Fruit fly (Drosophila melanogaster) whole organism, larva: ENCODE measurements around the gene Pkd2.
A peak's percentile ranks its signal among the peaks of the same experiment; 100 is the strongest.

ENCODE experiments used
- noc ChIP-seq: fragments of 200-800 bp; sonication (Bioruptor generic); optimal IDR thresholded peaks from 3 replicates; lab custom pipeline; 2019; ENCODE audit warnings: missing biosample characterization, mild to moderate bottlenecking, missing genetic modification characterization, moderate library complexity

Pkd2 gene

DNA sequence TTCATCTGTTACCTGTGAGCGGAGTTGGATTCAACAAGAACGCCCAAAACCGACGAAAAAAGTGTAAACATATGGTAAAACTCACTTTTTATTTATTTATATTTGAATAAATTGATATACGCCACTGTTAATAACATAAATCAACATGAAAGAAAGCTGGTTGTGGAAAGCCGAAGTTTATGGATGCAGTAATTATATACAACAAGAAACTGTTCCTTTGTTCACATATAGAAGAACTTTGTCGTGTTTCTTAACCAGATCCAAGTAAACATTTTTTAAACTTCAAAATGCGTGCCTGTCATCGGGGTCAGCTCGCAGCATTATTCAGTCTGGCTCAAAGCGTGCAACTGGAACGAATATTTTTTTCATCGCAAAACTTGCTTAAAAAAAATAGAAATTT lies at the start of gene Pkd2:
Gene Pkd2, plus strand, starts transcription at position 301 of the 400 bp plus-strand sequence.
- no peak for TF ChIP-seq noc (tag; lab: Kevin White, UChicago)

DNA sequence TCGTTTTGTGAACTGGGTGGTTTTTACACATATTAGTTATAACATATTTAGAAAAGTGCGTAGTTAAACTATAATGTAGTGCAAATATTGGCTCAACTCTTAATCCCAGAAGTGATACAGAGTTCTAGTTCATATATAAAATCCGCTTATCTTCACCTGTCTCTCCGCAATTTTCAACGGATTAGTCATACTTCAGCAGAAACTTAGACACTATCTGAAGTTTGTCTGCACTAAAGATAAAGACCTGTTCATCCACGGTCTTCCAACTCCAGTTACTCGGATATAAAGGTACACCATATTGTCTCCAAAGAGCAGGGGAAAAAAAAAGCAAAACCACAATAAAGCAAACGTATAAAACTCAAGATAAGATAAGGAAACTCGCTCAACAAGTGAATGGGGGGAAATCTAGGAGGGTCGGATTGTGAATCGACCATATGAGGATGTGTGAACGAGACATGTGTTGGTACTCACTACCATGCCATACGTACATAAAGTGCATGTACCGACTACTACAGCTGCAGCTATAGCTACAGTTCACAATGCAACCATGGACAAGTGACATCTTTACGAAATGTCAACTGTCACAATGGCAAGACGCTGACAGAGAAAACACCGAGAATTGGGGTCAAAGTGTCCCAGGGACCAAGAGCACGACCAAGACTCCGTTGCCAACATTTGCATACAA lies 49.5 kb upstream of the Pkd2 start:
- TF ChIP-seq noc (tag; lab: Kevin White, UChicago), result no peak

DNA sequence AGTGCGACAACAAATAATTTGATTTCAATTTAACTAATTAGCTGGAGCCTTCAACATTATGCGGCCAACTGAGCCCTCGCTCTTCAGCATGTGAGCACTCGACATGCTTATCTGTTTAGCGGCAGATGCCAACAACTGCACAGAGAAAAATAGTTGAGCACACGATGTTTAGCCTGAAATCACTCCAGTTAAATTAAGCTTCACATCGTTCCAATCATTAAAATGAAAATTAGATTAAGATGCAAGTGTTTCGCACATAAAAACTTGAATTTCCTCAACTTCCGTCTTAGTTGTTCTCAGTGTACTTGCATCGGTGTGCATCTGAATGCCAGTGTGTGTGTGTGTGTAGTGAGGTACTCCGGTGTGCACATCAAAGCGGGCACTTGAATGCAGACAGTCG lies 47.2 kb upstream of the Pkd2 start:
- TF ChIP-seq noc (tag; lab: Kevin White, UChicago), result no peak

DNA sequence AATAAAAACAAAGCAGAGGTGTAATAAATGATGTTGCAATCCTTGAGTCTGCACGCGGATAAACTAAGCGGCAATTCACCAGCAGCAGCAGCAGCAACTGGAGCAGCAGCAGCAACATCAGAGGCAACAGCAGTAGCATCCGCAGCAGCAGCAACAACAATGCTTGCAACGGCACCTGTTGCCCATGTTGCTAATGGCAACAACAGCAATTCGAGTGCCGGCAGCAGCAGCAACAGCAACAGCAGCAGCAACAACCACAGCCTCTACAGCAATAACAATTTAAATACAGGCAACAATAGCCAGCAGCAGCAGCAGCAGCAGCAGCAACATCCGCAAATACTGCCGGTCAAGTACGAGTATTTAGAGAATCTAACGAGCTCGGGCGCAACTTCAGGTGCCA lies 46.1 kb upstream of the Pkd2 start:
- no peak for TF ChIP-seq noc (tag; lab: Kevin White, UChicago)

DNA sequence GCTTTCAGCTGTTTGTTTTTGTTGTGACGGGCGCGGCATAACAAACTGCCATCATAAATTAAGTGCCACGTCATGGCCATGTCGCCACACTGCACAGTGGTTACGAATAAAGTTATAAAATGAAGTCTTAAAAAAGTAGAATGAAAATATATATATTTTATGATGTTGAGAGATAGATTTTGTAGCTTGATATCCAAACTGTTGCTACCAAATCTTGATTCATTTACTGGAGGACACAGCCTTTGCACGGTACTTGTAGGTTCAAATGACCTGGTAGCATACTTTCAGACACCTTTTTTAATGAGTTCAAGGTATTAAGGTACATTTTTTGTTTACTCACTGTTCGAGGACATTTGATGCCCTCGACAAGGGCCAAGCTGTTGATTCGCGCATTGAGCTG lies 44.1 kb upstream of the Pkd2 start:
- TF ChIP-seq noc (tag; lab: Kevin White, UChicago), result no peak

DNA sequence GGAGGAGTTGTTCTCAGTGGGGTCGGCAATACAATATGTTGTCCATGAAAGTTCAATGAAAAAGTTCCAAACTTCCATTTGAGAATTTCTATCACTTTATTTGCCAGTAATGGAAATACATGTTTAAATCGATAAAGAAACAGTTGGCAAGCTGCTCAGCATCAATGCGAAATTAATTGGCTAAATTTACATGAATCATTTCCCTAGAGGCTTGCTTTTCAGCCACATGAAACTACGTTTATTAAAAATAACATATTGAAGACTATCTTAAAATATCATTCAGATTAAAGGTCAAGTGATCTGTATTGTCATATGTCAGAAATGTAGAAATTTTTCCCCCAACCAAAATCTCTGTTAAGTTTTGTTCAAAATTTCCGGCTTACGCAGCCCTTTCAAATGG lies 41.9 kb upstream of the Pkd2 start, which contains the start of gene CG17010:
Gene CG17010, plus strand, starts transcription at position 301 of the 400 bp plus-strand sequence.
- no peak for TF ChIP-seq noc (tag; lab: Kevin White, UChicago)

DNA sequence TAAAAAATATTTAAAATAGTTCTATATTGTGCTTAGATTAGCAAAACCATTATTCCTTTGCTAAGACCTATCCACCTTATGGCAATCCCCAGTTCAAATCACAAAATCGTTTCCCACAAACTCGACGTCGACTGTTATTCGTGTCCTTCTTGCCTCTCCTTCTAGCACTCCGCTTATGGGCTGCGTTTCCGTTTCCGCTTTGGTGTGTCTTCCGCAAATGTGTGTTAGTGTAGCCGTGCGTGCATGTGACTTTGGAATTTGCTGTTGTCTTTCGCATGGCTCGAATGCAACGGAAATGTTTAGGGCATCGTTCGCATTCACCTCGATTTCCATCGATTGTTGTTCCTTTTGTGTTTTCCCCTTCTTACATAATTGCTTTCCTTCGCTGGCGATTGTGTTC lies 34.9 kb upstream of the Pkd2 start:
- no peak for TF ChIP-seq noc (tag; lab: Kevin White, UChicago)

DNA sequence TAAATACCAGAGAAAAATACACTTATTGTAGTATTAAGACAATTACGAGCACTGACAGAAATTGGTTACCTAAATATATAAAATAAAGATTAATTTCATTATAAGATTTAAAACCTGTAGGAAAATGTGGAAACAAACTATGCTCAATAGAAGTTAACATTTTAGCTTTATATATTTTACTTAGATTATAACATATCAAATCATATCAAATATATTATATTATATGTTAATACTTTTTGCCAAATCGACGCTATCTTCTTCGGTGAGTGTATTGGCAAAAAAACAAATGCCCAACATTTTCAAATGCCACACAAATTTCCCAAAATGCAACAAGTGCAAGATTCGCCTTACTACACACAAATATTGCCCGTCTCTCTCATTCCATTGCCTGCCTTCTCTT lies 34.0 kb upstream of the Pkd2 start:
- no peak for TF ChIP-seq noc (tag; lab: Kevin White, UChicago)

DNA sequence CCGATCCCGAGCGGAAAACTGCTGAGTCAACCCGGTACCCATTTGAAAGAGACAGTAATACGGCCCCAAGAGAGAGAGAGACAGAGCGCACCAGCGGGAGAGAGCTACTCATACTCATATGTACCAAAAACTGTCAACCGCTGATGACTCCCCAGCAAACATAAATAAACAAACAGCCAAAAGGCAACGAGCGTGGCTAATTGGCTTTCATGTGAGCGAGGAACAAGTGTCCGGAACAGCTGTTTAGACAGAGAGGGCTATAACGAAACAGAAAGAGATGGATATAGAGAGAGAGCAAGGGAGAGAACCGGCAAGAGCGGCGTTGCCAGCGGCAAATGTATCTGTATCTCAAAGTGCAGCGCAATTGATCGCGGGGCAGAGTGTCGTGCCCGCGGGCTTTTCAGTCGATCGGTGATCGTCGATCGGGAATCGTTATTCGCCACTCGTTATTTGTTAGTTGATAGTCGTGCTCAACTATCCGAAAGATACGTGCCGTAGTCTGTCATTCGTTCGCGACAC lies 32.1 kb upstream of the Pkd2 start:
- TF ChIP-seq noc (tag; lab: Kevin White, UChicago), result peak; percentile 30

DNA sequence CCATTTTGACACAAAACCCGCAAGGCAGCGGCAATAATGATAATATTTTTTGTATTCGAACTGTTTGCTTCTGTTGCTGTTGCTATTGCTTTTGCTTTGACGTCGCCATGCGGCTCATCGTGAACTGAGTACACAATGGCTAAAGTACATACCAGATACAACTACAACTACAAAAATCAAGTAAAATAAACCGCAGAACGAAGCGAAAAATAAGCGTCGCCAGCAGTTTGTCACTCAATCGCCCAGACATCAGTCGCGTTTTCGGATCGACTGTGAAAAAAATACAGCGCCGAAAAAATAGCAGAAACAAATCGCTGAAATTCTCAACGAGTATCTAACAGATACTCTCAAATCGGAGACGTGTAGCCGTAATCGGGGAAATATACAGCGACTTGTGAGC lies 28.5 kb upstream of the Pkd2 start:
- TF ChIP-seq noc (tag; lab: Kevin White, UChicago), result no peak

DNA sequence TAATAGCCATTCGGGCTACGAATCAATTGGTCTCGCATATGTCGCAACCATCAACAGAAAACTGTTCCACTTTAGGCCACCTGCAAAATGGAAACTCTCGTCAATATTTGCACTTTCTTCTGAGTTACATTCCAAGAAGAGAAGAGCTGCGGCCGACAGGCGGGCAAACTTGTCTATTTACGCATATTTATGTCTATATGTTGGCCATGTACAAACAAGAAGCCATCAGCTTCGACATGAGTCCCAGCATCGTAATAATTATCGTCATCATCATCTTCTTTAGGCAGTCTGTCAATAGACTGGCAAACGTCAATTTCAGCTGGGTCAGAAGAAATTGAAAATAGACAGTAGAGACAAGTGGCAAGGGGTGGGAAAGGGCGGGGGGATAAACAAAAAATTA lies 26.3 kb upstream of the Pkd2 start:
- no peak for TF ChIP-seq noc (tag; lab: Kevin White, UChicago)

DNA sequence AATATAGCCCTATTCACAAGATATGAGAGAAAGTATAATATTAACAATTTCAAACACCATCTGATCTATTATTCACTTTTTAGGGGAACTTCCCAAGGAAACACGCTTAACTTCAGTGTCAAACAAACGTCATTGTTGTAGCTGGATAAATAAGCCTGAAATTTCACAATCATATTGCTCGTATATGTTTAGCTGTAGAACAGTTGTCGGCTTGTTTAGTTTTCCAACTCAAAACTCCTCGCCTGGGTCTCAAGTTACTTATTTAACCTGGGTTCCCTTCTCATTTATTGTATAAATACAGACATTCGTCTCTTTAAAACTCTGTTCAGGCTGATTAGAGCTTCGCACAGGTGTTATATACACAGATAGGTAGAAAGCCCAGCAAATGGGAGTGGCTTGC lies 25.6 kb upstream of the Pkd2 start:
- peak; percentile 15 for TF ChIP-seq noc (tag; lab: Kevin White, UChicago)

DNA sequence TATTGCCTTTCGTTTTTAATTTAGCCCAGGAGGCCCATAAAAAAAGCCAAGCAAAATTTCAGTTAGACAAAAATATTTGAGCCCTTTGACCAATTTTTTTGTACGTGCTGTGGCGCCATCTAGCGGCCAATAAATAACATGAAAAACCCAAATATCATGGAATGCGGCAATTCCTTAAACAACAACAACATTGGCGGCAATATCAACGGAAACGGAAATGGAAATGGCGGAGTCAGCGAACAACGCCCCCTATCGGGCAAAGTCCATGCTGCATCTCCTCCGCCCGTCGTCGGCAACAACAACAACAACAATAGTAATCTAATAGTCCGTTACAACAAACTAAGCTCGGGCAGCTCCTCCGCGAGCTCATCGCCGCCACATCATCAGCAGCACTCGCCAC lies 24.5 kb upstream of the Pkd2 start:
- no peak for TF ChIP-seq noc (tag; lab: Kevin White, UChicago)

DNA sequence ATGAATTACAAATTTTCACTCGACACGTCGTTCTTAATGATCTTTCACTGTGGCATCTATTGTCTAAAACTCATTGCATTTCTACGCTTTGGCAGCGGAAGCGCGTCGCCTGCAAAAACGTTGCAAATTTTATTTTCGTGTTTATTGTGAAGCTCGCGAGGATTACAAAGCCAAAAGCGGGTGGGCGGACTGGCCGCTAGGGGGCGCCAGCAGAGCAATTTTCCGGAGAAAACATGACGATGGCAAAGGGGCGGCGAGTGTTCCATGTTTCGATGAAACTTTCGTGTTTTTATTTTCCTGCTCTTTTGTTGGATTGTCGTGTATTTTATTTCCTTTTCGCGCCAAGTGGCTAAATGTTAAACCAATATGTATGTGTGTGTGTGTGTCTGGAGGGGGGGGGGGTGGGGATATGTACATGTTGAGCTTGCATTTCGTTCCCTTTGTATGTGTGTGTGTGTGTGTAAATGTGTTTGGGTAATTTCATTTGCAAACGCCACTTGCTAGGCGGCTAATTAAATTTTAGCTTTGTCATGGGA lies 23.5 kb upstream of the Pkd2 start:
- no peak for TF ChIP-seq noc (tag; lab: Kevin White, UChicago)

DNA sequence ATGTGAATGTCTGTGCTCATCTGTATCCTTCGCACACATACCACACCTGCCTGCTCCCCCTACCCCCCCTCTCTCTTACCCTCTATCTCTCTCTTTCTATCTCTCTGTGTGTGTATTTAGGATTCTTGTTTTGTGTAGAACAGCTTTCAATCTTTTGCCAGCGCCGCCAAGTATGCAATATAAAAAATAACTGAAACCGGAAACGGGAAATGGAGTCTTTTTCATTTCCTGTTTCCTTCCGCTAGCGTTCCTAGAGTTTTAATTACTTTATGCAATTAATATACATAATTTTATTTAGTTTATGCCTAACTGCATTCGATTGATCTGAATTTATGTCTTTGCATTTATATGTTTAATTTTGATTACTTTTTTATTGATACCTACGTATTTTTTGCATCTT lies 5.7 kb upstream of the Pkd2 start:
- TF ChIP-seq noc (tag; lab: Kevin White, UChicago), result no peak

DNA sequence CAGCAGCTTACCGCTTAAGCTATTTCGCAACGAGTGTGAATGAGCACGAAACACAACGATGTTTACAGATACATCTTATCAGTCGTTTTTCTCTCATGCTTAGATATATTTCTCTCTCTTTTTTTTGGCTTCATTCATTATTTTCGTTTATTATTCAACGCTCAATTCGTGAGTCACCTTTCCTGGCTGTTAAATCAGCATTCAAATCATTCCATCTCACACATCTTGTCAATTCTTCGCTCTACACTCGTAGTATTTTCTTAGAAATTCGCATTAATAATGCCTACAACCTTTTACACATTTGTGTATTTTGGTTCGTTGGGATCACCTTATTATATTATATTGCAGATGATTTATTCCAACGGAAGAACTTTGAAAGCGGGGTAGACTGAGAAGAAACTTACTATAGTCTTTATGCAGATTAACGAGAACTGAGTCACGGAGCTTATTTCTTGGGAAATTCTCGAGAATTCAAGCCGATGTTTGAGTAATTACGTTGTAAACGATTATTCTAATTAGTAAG lies 6.5 kb downstream of the Pkd2 start:
- TF ChIP-seq noc (tag; lab: Kevin White, UChicago), result no peak

DNA sequence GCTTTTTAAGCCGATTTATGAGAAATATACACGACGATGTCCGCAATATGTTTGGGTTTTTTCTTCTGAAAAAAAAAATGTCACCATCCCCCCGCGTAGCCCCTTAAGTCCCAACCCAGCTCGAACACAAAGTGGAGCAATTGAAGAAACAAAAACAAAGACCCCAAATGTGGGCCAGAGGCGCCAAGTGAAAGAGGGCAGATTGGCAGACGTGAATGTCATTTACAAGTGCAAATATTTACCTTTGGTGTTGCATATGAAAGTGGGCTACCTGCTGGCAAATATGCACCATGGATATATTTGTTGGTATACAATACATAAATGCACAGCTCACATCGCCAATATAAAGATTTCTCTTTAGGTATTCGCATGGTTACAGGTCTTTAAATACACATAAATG lies 12.6 kb downstream of the Pkd2 start:
- TF ChIP-seq noc (tag; lab: Kevin White, UChicago), result no peak
